Fruit fly (Drosophila melanogaster) whole organism, wandering third instar larva: ENCODE data around the gene obst-H.

Experiments
- Abd-B ChIP-seq: fragments of >200 bp; optimal IDR thresholded peaks from 2 replicates; lab custom pipeline; 2017; ENCODE audit warnings: missing biosample characterization, missing genetic modification characterization
- CG32264 ChIP-seq: fragments of 200-800 bp; sonication (Bioruptor generic); optimal IDR thresholded peaks from 2 replicates; lab custom pipeline; 2016; ENCODE audit warnings: missing biosample characterization, missing genetic modification characterization
- CG9705 ChIP-seq: fragments of 200-800 bp; sonication (Bioruptor generic); optimal IDR thresholded peaks from 2 replicates; lab custom pipeline; 2018; ENCODE audit warnings: missing biosample characterization, mild to moderate bottlenecking, missing genetic modification characterization
- CrebA ChIP-seq: fragments of 200-800 bp; sonication (Bioruptor generic); optimal IDR thresholded peaks from 2 replicates; lab custom pipeline; 2016; ENCODE audit warnings: missing biosample characterization, mild to moderate bottlenecking, missing genetic modification characterization, borderline replicate concordance
- Dfd ChIP-seq: fragments of >200 bp; optimal IDR thresholded peaks from 2 replicates; lab custom pipeline; 2017; ENCODE audit warnings: missing biosample characterization, missing genetic modification characterization
- Dif ChIP-seq: fragments of 200-275, 200-300 bp; sonication (Bioruptor generic); optimal IDR thresholded peaks from 2 replicates; lab custom pipeline; 2018; ENCODE audit warnings: missing biosample characterization, missing genetic modification characterization; ENCODE audit not compliant: partially characterized antibody
- GATAd ChIP-seq: sonication (Bioruptor generic); optimal IDR thresholded peaks from 2 replicates; lab custom pipeline; 2016; ENCODE audit warnings: missing biosample characterization, missing genetic modification characterization
- HLH106 ChIP-seq: fragments of 200-800 bp; optimal IDR thresholded peaks from 3 replicates; lab custom pipeline; 2019; ENCODE audit warnings: missing biosample characterization, mild to moderate bottlenecking, missing genetic modification characterization, moderate library complexity
- Hnf4 ChIP-seq: fragments of 200-800 bp; sonication (Bioruptor generic); optimal IDR thresholded peaks from 2 replicates; lab custom pipeline; 2016; ENCODE audit warnings: missing biosample characterization, mild to moderate bottlenecking, missing genetic modification characterization
- Hr78 ChIP-seq: fragments of >200 bp; optimal IDR thresholded peaks from 2 replicates; lab custom pipeline; 2017; ENCODE audit warnings: missing biosample characterization, missing genetic modification characterization
- Hr83 ChIP-seq: fragments of 200-300 bp; sonication (Bioruptor generic); optimal IDR thresholded peaks from 2 replicates; lab custom pipeline; 2016; ENCODE audit warnings: missing biosample characterization, mild to moderate bottlenecking, missing genetic modification characterization, moderate library complexity; ENCODE audit not compliant: poor library complexity, severe bottlenecking
- Jra ChIP-seq: sonication (Bioruptor generic); optimal IDR thresholded peaks from 2 replicates; lab custom pipeline; 2016; ENCODE audit warnings: missing biosample characterization, missing genetic modification characterization
- Mio ChIP-seq: sonication (Bioruptor generic); optimal IDR thresholded peaks from 2 replicates; lab custom pipeline; 2016; ENCODE audit warnings: missing biosample characterization, missing genetic modification characterization
- Myc ChIP-seq: fragments of >200 bp; optimal IDR thresholded peaks from 2 replicates; lab custom pipeline; 2017
- N ChIP-seq: fragments of >200 bp; optimal IDR thresholded peaks from 2 replicates; lab custom pipeline; 2018; ENCODE audit warnings: missing biosample characterization, missing external identifiers, missing genetic modification characterization
- OdsH ChIP-seq: fragments of 200-800 bp; sonication (Bioruptor generic); optimal IDR thresholded peaks from 2 replicates; lab custom pipeline; 2016; ENCODE audit warnings: missing biosample characterization, mild to moderate bottlenecking, missing genetic modification characterization
- Rel ChIP-seq, 2 experiments: fragments of 200-800 bp; sonication (Bioruptor generic) in 1 of 2; optimal IDR thresholded peaks; 2 replicates in 1 of 2; 3 replicates in 1 of 2; lab custom pipeline; 2016 to 2019; ENCODE audit warnings: mild to moderate bottlenecking in 2 of 2, missing biosample characterization in 2 of 2, missing genetic modification characterization in 2 of 2, moderate library complexity in 1 of 2
- Sp1 ChIP-seq: fragments of 200-800 bp; sonication (Bioruptor generic); optimal IDR thresholded peaks from 3 replicates; lab custom pipeline; 2019; ENCODE audit warnings: missing biosample characterization, mild to moderate bottlenecking, missing genetic modification characterization, moderate library complexity
- Vsx2 ChIP-seq: fragments of 200-300, 225-300 bp; sonication (Bioruptor generic); optimal IDR thresholded peaks from 2 replicates; lab custom pipeline; 2018; ENCODE audit warnings: missing biosample characterization, missing genetic modification characterization; ENCODE audit not compliant: partially characterized antibody
- br ChIP-seq: fragments of 200-800 bp; sonication (Bioruptor generic); optimal IDR thresholded peaks from 2 replicates; lab custom pipeline; 2016; ENCODE audit warnings: missing biosample characterization, missing genetic modification characterization
- brk ChIP-seq: fragments of 200-800 bp; sonication (Bioruptor generic); optimal IDR thresholded peaks from 2 replicates; lab custom pipeline; 2016; ENCODE audit warnings: missing biosample characterization, mild to moderate bottlenecking, missing genetic modification characterization
- dl ChIP-seq, 2 experiments: fragments of 175-275, 200-275 bp in 1 of 2; fragments of 200-275 bp in 1 of 2; sonication (Bioruptor generic); optimal IDR thresholded peaks; lab custom pipeline; 2018; ENCODE audit warnings: mild to moderate bottlenecking in 2 of 2, missing biosample characterization in 2 of 2, missing genetic modification characterization in 2 of 2, moderate library complexity in 2 of 2; ENCODE audit not compliant: partially characterized antibody in 2 of 2, insufficient read depth in 1 of 2
- dmrt93B ChIP-seq: fragments of 200-800 bp; sonication (Bioruptor generic); optimal IDR thresholded peaks from 2 replicates; lab custom pipeline; 2018; ENCODE audit warnings: missing biosample characterization, mild to moderate bottlenecking, missing genetic modification characterization
- dsf ChIP-seq: sonication (Bioruptor generic); optimal IDR thresholded peaks from 2 replicates; lab custom pipeline; 2016; ENCODE audit warnings: missing biosample characterization, missing genetic modification characterization, borderline replicate concordance
- ey ChIP-seq: fragments of 200-800 bp; sonication (Bioruptor generic); optimal IDR thresholded peaks from 2 replicates; lab custom pipeline; 2016; ENCODE audit warnings: missing biosample characterization, missing genetic modification characterization
- foxo ChIP-seq, 2 experiments: fragments of 200-800 bp; sonication (Bioruptor generic); optimal IDR thresholded peaks; 2 replicates in 1 of 2; 3 replicates in 1 of 2; lab custom pipeline; 2016 to 2017; ENCODE audit warnings: missing biosample characterization in 2 of 2, missing genetic modification characterization in 2 of 2
- fru ChIP-seq: fragments of 200-800 bp; sonication (Bioruptor generic); optimal IDR thresholded peaks from 3 replicates; lab custom pipeline; 2016; ENCODE audit warnings: missing biosample characterization, mild to moderate bottlenecking, missing genetic modification characterization
- h ChIP-seq: fragments of 200-800 bp; sonication (Bioruptor generic); optimal IDR thresholded peaks from 3 replicates; lab custom pipeline; 2016; ENCODE audit warnings: missing biosample characterization, mild to moderate bottlenecking, missing genetic modification characterization
- jim ChIP-seq: fragments of 175-275, 200-325 bp; sonication (Bioruptor generic); optimal IDR thresholded peaks from 2 replicates; lab custom pipeline; 2016; ENCODE audit warnings: missing biosample characterization, mild to moderate bottlenecking, missing genetic modification characterization
- lola ChIP-seq: fragments of >200 bp; optimal IDR thresholded peaks from 2 replicates; lab custom pipeline; 2017; ENCODE audit warnings: missing biosample characterization, missing genetic modification characterization
- pan ChIP-seq: fragments of >200 bp; optimal IDR thresholded peaks from 2 replicates; lab custom pipeline; 2017
- psq ChIP-seq: fragments of 200-800 bp; sonication (Bioruptor generic); optimal IDR thresholded peaks from 3 replicates; lab custom pipeline; 2017; ENCODE audit warnings: missing biosample characterization, mild to moderate bottlenecking, missing genetic modification characterization, moderate library complexity
- rgr ChIP-seq: fragments of 200-800 bp; sonication (Bioruptor generic); optimal IDR thresholded peaks from 3 replicates; lab custom pipeline; 2016; ENCODE audit warnings: missing biosample characterization, mild to moderate bottlenecking, missing genetic modification characterization
- sage ChIP-seq: fragments of 200-800 bp; sonication (Bioruptor generic); optimal IDR thresholded peaks from 2 replicates; lab custom pipeline; 2016; ENCODE audit warnings: missing biosample characterization, mild to moderate bottlenecking, missing genetic modification characterization
- sv ChIP-seq: fragments of 200-800 bp; sonication (Bioruptor generic); optimal IDR thresholded peaks from 3 replicates; lab custom pipeline; 2016; ENCODE audit warnings: missing biosample characterization, missing genetic modification characterization
- tai ChIP-seq: sonication (Bioruptor generic); optimal IDR thresholded peaks from 2 replicates; lab custom pipeline; 2016; ENCODE audit warnings: missing biosample characterization, missing genetic modification characterization
- usp ChIP-seq: fragments of >200 bp; optimal IDR thresholded peaks from 2 replicates; lab custom pipeline; 2017; ENCODE audit warnings: missing biosample characterization, missing genetic modification characterization
- woc ChIP-seq: sonication (Bioruptor generic); optimal IDR thresholded peaks from 2 replicates; lab custom pipeline; 2016; ENCODE audit warnings: missing biosample characterization, mild to moderate bottlenecking, missing genetic modification characterization

obst-H gene

DNA sequence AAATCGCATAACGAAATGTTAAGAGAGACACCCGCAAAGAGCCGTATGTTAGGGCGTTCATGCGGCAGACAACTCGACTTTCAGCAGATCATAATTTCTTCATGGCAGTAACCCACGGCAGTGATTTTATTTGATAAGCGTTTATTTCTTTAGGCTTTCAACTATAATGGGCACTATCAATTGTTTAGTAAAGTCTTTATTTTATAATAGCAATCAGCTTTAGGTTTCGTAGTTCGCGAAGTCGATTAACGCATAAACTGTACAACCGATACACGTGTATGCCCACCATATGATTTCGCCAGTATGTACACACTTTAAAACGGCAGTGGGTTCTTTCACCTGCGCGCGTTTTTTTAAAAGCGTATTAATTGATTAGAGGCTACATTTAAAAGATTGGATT, 20.8 kb downstream of the obst-H start, which contains the start of gene CG7841:
CG7841 (minus strand) TSS at position 20 of the 400 bp plus-strand sequence.
- TF ChIP-seq Hnf4 (GFP tag; lab: Kevin White, UChicago) (peak; percentile 96), CrebA (GFP tag; lab: Kevin White, UChicago) (no peak), sage (GFP tag; lab: Kevin White, UChicago) (peak; percentile 98), foxo (GFP tag; optimal IDR thresholded peaks at IDR 0.05; lab: Kevin White, UChicago) (peak; percentile 96 to 99), fru (GFP tag; lab: Kevin White, UChicago) (peak; percentile 99), Jra (GFP tag; lab: Kevin White, UChicago) (peak; percentile 97), dl (GFP tag; optimal IDR thresholded peaks at IDR 0.05; lab: Kevin White, UChicago; ENCODE audit: insufficient read depth in 1 of 2, partially characterized antibody in 2 of 2) (no peak), usp (GFP tag; lab: Kevin White, UChicago) (no peak), GATAd (GFP tag; lab: Kevin White, UChicago) (no peak), Rel (GFP tag; optimal IDR thresholded peaks at IDR 0.05; lab: Kevin White, UChicago) (peak; percentile 89), Rel (tag; optimal IDR thresholded peaks at IDR 0.05; lab: Kevin White, UChicago) (peak; percentile 95), Mio (GFP tag; lab: Kevin White, UChicago) (peak; percentile 85), Dfd (GFP tag; lab: Kevin White, UChicago) (no peak), h (GFP tag; lab: Kevin White, UChicago) (peak; percentile 99), jim (no peak), Hr78 (GFP tag; lab: Kevin White, UChicago) (no peak), lola (GFP tag; lab: Kevin White, UChicago) (no peak), br (GFP tag; lab: Kevin White, UChicago) (peak; percentile 99), N (GFP tag; lab: Kevin White, UChicago) (no peak), brk (GFP tag; lab: Kevin White, UChicago) (peak; percentile 98), Vsx2 (no peak), Dif (GFP tag; lab: Kevin White, UChicago) (no peak), Myc (lab: Kevin White, UChicago) (no peak), pan (lab: Kevin White, UChicago) (no peak), Sp1 (peak; percentile 99), Abd-B (no peak), psq (GFP tag; lab: Kevin White, UChicago) (peak; percentile 93), dmrt93B (GFP tag; lab: Kevin White, UChicago) (peak; percentile 94), woc (GFP tag; lab: Kevin White, UChicago) (peak; percentile 96), OdsH (GFP tag; lab: Kevin White, UChicago) (peak; percentile 99), tai (peak; percentile 96), Hr83 (GFP tag; lab: Kevin White, UChicago) (no peak), ey (GFP tag; lab: Kevin White, UChicago) (peak; percentile 97), sv (GFP tag; lab: Kevin White, UChicago) (peak; percentile 98), CG9705 (GFP tag; lab: Kevin White, UChicago) (peak; percentile 98), dsf (GFP tag; lab: Kevin White, UChicago) (peak; percentile 83), CG32264 (GFP tag; lab: Kevin White, UChicago) (peak; percentile 97), HLH106 (peak; percentile 99), rgr (GFP tag; lab: Kevin White, UChicago) (peak; percentile 99)

DNA sequence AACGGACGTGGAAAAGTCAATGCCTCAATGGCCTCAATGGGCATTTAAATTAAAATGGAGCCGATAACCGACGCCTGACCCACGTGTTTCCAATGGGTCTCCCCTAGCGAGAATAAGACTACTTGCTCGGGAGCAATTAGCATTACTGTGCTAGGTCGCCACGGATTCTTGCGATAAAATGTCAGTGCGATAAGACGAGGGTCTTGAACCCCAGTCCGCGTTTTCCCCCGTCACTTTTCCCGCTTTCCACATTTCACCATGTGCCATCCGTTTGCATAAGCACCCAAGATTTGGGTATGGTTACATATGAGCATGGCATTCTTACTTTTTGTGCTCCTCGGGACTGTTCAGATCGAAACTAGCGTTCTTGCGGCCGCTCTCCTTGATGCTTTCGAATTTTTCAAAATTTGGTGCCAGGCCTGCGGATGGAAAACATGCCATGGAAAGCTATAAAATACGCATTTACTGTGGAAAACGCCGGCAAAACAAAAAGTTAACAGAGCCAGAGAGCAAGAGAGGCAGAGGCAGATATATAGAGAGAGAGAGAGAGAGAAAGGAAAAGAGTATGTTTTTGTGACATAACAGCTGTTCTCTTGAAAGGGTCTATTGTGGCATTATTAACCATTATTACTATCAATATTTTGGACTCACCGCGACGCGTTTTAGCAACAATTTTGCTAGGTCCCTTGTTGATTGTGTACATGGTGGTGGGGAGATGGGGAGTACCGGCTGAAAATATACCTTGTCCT, 21.7 kb downstream of the obst-H start:
- TF ChIP-seq Vsx2, result no peak
- no peak for TF ChIP-seq tai
- TF ChIP-seq N (GFP tag; lab: Kevin White, UChicago), result no peak
- TF ChIP-seq ey (GFP tag; lab: Kevin White, UChicago), result no peak
- TF ChIP-seq HLH106, result no peak
- peak; percentile 92 for TF ChIP-seq Dif (GFP tag; lab: Kevin White, UChicago)
- no peak for TF ChIP-seq br (GFP tag; lab: Kevin White, UChicago)
- TF ChIP-seq Rel (GFP tag; optimal IDR thresholded peaks at IDR 0.05; lab: Kevin White, UChicago), result no peak
- TF ChIP-seq Rel (tag; optimal IDR thresholded peaks at IDR 0.05; lab: Kevin White, UChicago), result peak; percentile 95
- no peak for TF ChIP-seq OdsH (GFP tag; lab: Kevin White, UChicago)
- TF ChIP-seq Hr83 (GFP tag; lab: Kevin White, UChicago), result no peak
- no peak for TF ChIP-seq usp (GFP tag; lab: Kevin White, UChicago)
- no peak for TF ChIP-seq Myc (lab: Kevin White, UChicago)
- no peak for TF ChIP-seq h (GFP tag; lab: Kevin White, UChicago)
- TF ChIP-seq GATAd (GFP tag; lab: Kevin White, UChicago), result no peak
- TF ChIP-seq dsf (GFP tag; lab: Kevin White, UChicago), result no peak
- no peak for TF ChIP-seq sage (GFP tag; lab: Kevin White, UChicago)
- no peak for TF ChIP-seq Hnf4 (GFP tag; lab: Kevin White, UChicago)
- TF ChIP-seq Abd-B, result no peak
- no peak for TF ChIP-seq jim
- no peak for TF ChIP-seq fru (GFP tag; lab: Kevin White, UChicago)
- no peak for TF ChIP-seq Mio (GFP tag; lab: Kevin White, UChicago)
- TF ChIP-seq dl (GFP tag; optimal IDR thresholded peaks at IDR 0.05; lab: Kevin White, UChicago; ENCODE audit: insufficient read depth in 1 of 2, partially characterized antibody in 2 of 2), result peak; percentile 80 to 81
- TF ChIP-seq, all 38 proteins: peak for 3
